Fruit fly (Drosophila melanogaster): Measurements from ENCODE around the gene ndl.

The ndl gene

dm6 chr3L:6576709-6577108 lies 26.5 kb downstream of the ndl start (continued):
- TF ChIP-seq vri (GFP tag; optimal IDR thresholded peaks at IDR 0.05), result peak; percentile 23
- TF ChIP-seq CG8119 (GFP tag; IDR thresholded peaks at IDR 0.05), result peak; percentile 62
- TF ChIP-seq Eip78C (GFP tag), result peak; percentile 73
- TF ChIP-seq Hr39 (GFP tag; optimal IDR thresholded peaks at IDR 0.05), result peak; percentile 71
- peak; percentile 73 for TF ChIP-seq CG3919 (GFP tag; optimal IDR thresholded peaks at IDR 0.05)
- peak; percentile 73 for TF ChIP-seq CG7368 (GFP tag; optimal IDR thresholded peaks at IDR 0.05)
- peak; percentile 57 for TF ChIP-seq svp (GFP tag)
- peak; percentile 66 for TF ChIP-seq CG10669 (GFP tag; optimal IDR thresholded peaks at IDR 0.05)
- TF ChIP-seq acj6 (GFP tag; optimal IDR thresholded peaks at IDR 0.05), result peak; percentile 62
- TF ChIP-seq CG4318 (GFP tag; optimal IDR thresholded peaks at IDR 0.05), result peak; percentile 54
- TF ChIP-seq Sox102F (GFP tag; optimal IDR thresholded peaks at IDR 0.05), result peak; percentile 63
- peak; percentile 71 for TF ChIP-seq OdsH (GFP tag; optimal IDR thresholded peaks at IDR 0.05)
- no peak for TF ChIP-seq ss (GFP tag; optimal IDR thresholded peaks at IDR 0.05)
- TF ChIP-seq Gug (GFP tag; IDR thresholded peaks at IDR 0.05), result peak; percentile 60
- TF ChIP-seq Lpt (GFP tag; optimal IDR thresholded peaks at IDR 0.05), result peak; percentile 28
- no peak for TF ChIP-seq Eip93F (GFP tag; optimal IDR thresholded peaks at IDR 0.05)
- TF ChIP-seq CG8319 (GFP tag; optimal IDR thresholded peaks at IDR 0.05), result peak; percentile 51
- peak; percentile 63 for TF ChIP-seq achi (GFP tag; optimal IDR thresholded peaks at IDR 0.05)
- peak; percentile 71 for TF ChIP-seq CG34406 (GFP tag; optimal IDR thresholded peaks at IDR 0.05)
- peak; percentile 77 for TF ChIP-seq Hr4 (GFP tag; optimal IDR thresholded peaks at IDR 0.05)
- TF ChIP-seq CG6808 (GFP tag; optimal IDR thresholded peaks at IDR 0.05), result peak; percentile 49
- no peak for TF ChIP-seq dac (GFP tag; optimal IDR thresholded peaks at IDR 0.05)
- peak; percentile 61 for TF ChIP-seq Ets96B (tag; optimal IDR thresholded peaks at IDR 0.05)
- peak; percentile 79 for TF ChIP-seq pdm3 (GFP tag; optimal IDR thresholded peaks at IDR 0.05)
- TF ChIP-seq Met (GFP tag; optimal IDR thresholded peaks at IDR 0.05), result peak; percentile 61
- TF ChIP-seq Eip75B (GFP tag; optimal IDR thresholded peaks at IDR 0.05), result peak; percentile 47
- peak; percentile 54 for TF ChIP-seq CG6792 (GFP tag; optimal IDR thresholded peaks at IDR 0.05)

dm6 chr3L:6561052-6561451 lies 42.1 kb downstream of the ndl start:
- no peak for TF ChIP-seq CG11294 (GFP tag; IDR thresholded peaks at IDR 0.05)
- peak; percentile 39; the same call in 1 of the 3 replicates for TF ChIP-seq eg (GFP tag; IDR thresholded peaks at IDR 0.05)

- no peak for TF ChIP-seq pdm3 (GFP tag; optimal IDR thresholded peaks at IDR 0.05)
- no peak for TF ChIP-seq CG16779 (tag; optimal IDR thresholded peaks at IDR 0.05)
- no peak for TF ChIP-seq Lpt (GFP tag; optimal IDR thresholded peaks at IDR 0.05)
- no peak for TF ChIP-seq CG10631 (GFP tag; optimal IDR thresholded peaks at IDR 0.05)
- no peak for TF ChIP-seq Smox (GFP tag; optimal IDR thresholded peaks at IDR 0.05)
- TF ChIP-seq salr (GFP tag; optimal IDR thresholded peaks at IDR 0.05), result no peak
- TF ChIP-seq CG11762 (GFP tag; optimal IDR thresholded peaks at IDR 0.05; ENCODE audit: insufficient read depth), result no peak
- TF ChIP-seq Sox14 (GFP tag; optimal IDR thresholded peaks at IDR 0.05), result no peak
- TF ChIP-seq Hr39 (GFP tag; optimal IDR thresholded peaks at IDR 0.05), result no peak
- TF ChIP-seq cyc (GFP tag; optimal IDR thresholded peaks at IDR 0.05), result no peak
- TF ChIP-seq CG6854 (GFP tag; optimal IDR thresholded peaks at IDR 0.05), result no peak
- no peak for TF ChIP-seq CG32006 (GFP tag; optimal IDR thresholded peaks at IDR 0.05)
- TF ChIP-seq net (GFP tag; optimal IDR thresholded peaks at IDR 0.05), result no peak
- no peak for TF ChIP-seq CG8119 (GFP tag; IDR thresholded peaks at IDR 0.05)
- TF ChIP-seq spab (GFP tag; optimal IDR thresholded peaks at IDR 0.05), result no peak
- TF ChIP-seq ss (GFP tag; optimal IDR thresholded peaks at IDR 0.05), result no peak
- TF ChIP-seq CG3032 (tag; optimal IDR thresholded peaks at IDR 0.05), result no peak
Measured at dm6 chr3L:6558516-6558915, 44.6 kb downstream of the ndl start.

Data from whole organism, prepupa.